Worm (Caenorhabditis elegans) whole organism, L2 larva: ENCODE data around the gene urb-1.

ENCODE experiments used
- egl-27 ChIP-seq: sonication (generic microtip); optimal IDR thresholded peaks from 3 replicates; lab custom pipeline; 2017; ENCODE audit warnings: missing biosample characterization, missing genetic modification reagents, missing genetic modification characterization
- nhr-25 ChIP-seq: fragments of 150-350 bp; sonication (generic microtip); optimal IDR thresholded peaks from 3 replicates; lab custom pipeline; 2014; ENCODE audit warnings: missing biosample characterization, missing genetic modification characterization

ce11 chrV:6467676-6468075 lies 43.7 kb upstream of the urb-1 start:
- no peak for TF ChIP-seq egl-27 (tag; lab: Kevin White, UChicago)
- TF ChIP-seq nhr-25: no peak
